Fruit fly (Drosophila melanogaster): Measurements from ENCODE around the gene MICU1.

DNA sequence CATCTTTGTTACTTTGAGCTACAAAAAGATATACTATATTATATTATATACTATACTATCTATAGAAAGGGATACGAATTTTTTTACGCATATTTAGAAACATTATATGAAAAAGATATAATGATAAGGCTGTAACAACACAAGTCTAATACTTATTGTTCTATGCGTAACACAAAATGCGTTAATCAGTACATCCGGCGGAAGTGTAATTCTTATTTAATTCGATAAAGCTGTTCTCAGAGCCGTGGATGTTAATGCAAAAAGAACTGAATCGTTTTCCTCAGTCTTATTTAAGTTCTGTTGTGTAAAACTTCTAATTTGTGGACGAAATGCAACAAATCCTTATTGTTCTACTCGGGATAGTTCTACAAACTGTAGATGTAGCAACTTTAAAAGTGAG is 45.4 kb downstream of the MICU1 start, which contains the start of gene CG43799:
- TF ChIP-seq CG12605 (GFP tag; IDR thresholded peaks at IDR 0.05) (no peak), CG9948 (tag; optimal IDR thresholded peaks at IDR 0.05) (no peak)
